Comparison of ENCODE assay signal across 4 fruit fly cellular contexts in genomic region chr3L:1319097-1319725, dm6.
TF ChIP-seq lines count a peak whose summit lies in the region.

No protein-coding gene starts in this region.

- peak; percentile 27 for TF ChIP-seq CTCF in whole organism, embryonic (GFP tag; optimal IDR thresholded peaks at IDR 0.05; lab: Kevin White, UChicago)

TF ChIP-seq in whole organism, embryonic, 481 proteins besides CTCF, POLR2A, EP300 and RAD21 (continues in another document):
- TF ChIP-seq jigr1 (GFP tag; IDR thresholded peaks at IDR 0.05; lab: Robert Waterston, UW) (0 out of 3 replicates have a peak, but pooled peaks have one; percentile 48), ewg (GFP tag; optimal IDR thresholded peaks at IDR 0.05; lab: Kevin White, UChicago) (peak; percentile 77), Nf-YA (GFP tag; IDR thresholded peaks at IDR 0.05; lab: Robert Waterston, UW) (peak; percentile 80), CG1529 (GFP tag; optimal IDR thresholded peaks at IDR 0.05; lab: Kevin White, UChicago) (peak; percentile 81), knrl (GFP tag; IDR thresholded peaks at IDR 0.05; lab: Robert Waterston, UW; ENCODE audit: partially characterized antibody) (no peak), CrebB (tag; optimal IDR thresholded peaks at IDR 0.05; lab: Kevin White, UChicago) (peak; percentile 58), Bdp1 (GFP tag; optimal IDR thresholded peaks at IDR 0.05; lab: Kevin White, UChicago) (peak; percentile 61), pzg (GFP tag; optimal IDR thresholded peaks at IDR 0.05; lab: Kevin White, UChicago) (no peak), CG17568 (GFP tag; optimal IDR thresholded peaks at IDR 0.05; lab: Kevin White, UChicago) (no peak), CG9609 (GFP tag; optimal IDR thresholded peaks at IDR 0.05; lab: Kevin White, UChicago) (peak; percentile 64), zfh2 (GFP tag; optimal IDR thresholded peaks at IDR 0.05; lab: Kevin White, UChicago) (peak; percentile 1), CG34422 (GFP tag; IDR thresholded peaks at IDR 0.05; lab: Robert Waterston, UW) (peak; percentile 87), CG7987 (GFP tag; optimal IDR thresholded peaks at IDR 0.05; lab: Kevin White, UChicago) (peak; percentile 5), bowl (GFP tag; IDR thresholded peaks at IDR 0.05; lab: Robert Waterston, UW) (peak; percentile 46; the same call in 1 of the 2 replicates), MBD-R2 (GFP tag; IDR thresholded peaks at IDR 0.05; lab: Robert Waterston, UW) (no peak), CG16863 (GFP tag; optimal IDR thresholded peaks at IDR 0.05; lab: Kevin White, UChicago) (peak; percentile 75), CG5180 (GFP tag; optimal IDR thresholded peaks at IDR 0.05; lab: Kevin White, UChicago) (peak; percentile 73), cg (GFP tag; optimal IDR thresholded peaks at IDR 0.05; lab: Kevin White, UChicago) (no peak), aop (GFP tag; IDR thresholded peaks at IDR 0.05; lab: Robert Waterston, UW) (peak; percentile 62; the same call in 1 of the 2 replicates), PHDP (tag; optimal IDR thresholded peaks at IDR 0.05; lab: Kevin White, UChicago) (peak; percentile 72), Hr39 (optimal IDR thresholded peaks at IDR 0.05; lab: Kevin White, UChicago) (no peak), CG30431 (GFP tag; optimal IDR thresholded peaks at IDR 0.05; lab: Kevin White, UChicago) (peak; percentile 42)

TF ChIP-seq in whole organism, prepupa, 60 proteins besides CTCF, POLR2A, EP300 and RAD21 (continues in another document):
- TF ChIP-seq Eip93F (GFP tag; optimal IDR thresholded peaks at IDR 0.05; lab: Kevin White, UChicago) (peak; percentile 97), CG8119 (GFP tag; IDR thresholded peaks at IDR 0.05; lab: Robert Waterston, UW) (peak; percentile 96), CG11762 (GFP tag; optimal IDR thresholded peaks at IDR 0.05; lab: Kevin White, UChicago; ENCODE audit: insufficient read depth) (peak; percentile 91), Ets21C (GFP tag; optimal IDR thresholded peaks at IDR 0.05; lab: Kevin White, UChicago) (peak; percentile 95), Smox (GFP tag; optimal IDR thresholded peaks at IDR 0.05; lab: Kevin White, UChicago) (peak; percentile 97), CG3919 (GFP tag; optimal IDR thresholded peaks at IDR 0.05; lab: Kevin White, UChicago) (peak; percentile 97), pdm3 (GFP tag; optimal IDR thresholded peaks at IDR 0.05; lab: Kevin White, UChicago) (peak; percentile 93), CG3032 (tag; optimal IDR thresholded peaks at IDR 0.05; lab: Kevin White, UChicago) (peak; percentile 81), fd59A (GFP tag; optimal IDR thresholded peaks at IDR 0.05; lab: Kevin White, UChicago) (peak; percentile 86), dsx (GFP tag; optimal IDR thresholded peaks at IDR 0.05; lab: Kevin White, UChicago; ENCODE audit: poor library complexity, severe bottlenecking) (peak; percentile 64), CG8319 (GFP tag; optimal IDR thresholded peaks at IDR 0.05; lab: Kevin White, UChicago) (peak; percentile 90), CG6163 (GFP tag; IDR thresholded peaks at IDR 0.05; lab: Robert Waterston, UW) (peak; percentile 97), CG7368 (GFP tag; optimal IDR thresholded peaks at IDR 0.05; lab: Kevin White, UChicago) (peak; percentile 91), CG11902 (GFP tag; optimal IDR thresholded peaks at IDR 0.05; lab: Kevin White, UChicago) (peak; percentile 91), CG16779 (tag; optimal IDR thresholded peaks at IDR 0.05; lab: Kevin White, UChicago) (peak; percentile 76), achi (GFP tag; optimal IDR thresholded peaks at IDR 0.05; lab: Kevin White, UChicago) (peak; percentile 96), OdsH (GFP tag; optimal IDR thresholded peaks at IDR 0.05; lab: Kevin White, UChicago) (peak; percentile 96), svp (GFP tag; lab: Kevin White, UChicago) (peak; percentile 99), CG32006 (GFP tag; optimal IDR thresholded peaks at IDR 0.05; lab: Kevin White, UChicago) (peak; percentile 97), eg (GFP tag; IDR thresholded peaks at IDR 0.05; lab: Robert Waterston, UW) (peak; percentile 92), Blimp-1 (GFP tag; optimal IDR thresholded peaks at IDR 0.05; lab: Kevin White, UChicago) (peak; percentile 89), vri (GFP tag; optimal IDR thresholded peaks at IDR 0.05; lab: Kevin White, UChicago) (peak; percentile 98), Lpt (GFP tag; optimal IDR thresholded peaks at IDR 0.05; lab: Kevin White, UChicago) (peak; percentile 94)

TF ChIP-seq in whole organism, pupa, 21 proteins besides CTCF, POLR2A, EP300 and RAD21:
- TF ChIP-seq CG10348 (GFP tag; IDR thresholded peaks at IDR 0.05; lab: Robert Waterston, UW) (no peak), fd96Ca (GFP tag; IDR thresholded peaks at IDR 0.05; lab: Robert Waterston, UW) (peak; percentile 94), CG8159 (tag; optimal IDR thresholded peaks at IDR 0.05; lab: Kevin White, UChicago) (peak; percentile 85), Pif1A (GFP tag; optimal IDR thresholded peaks at IDR 0.05; lab: Kevin White, UChicago) (peak; percentile 95), CG12605 (GFP tag; IDR thresholded peaks at IDR 0.05; lab: Robert Waterston, UW) (peak; percentile 91), CG4496 (GFP tag; IDR thresholded peaks at IDR 0.05; lab: Robert Waterston, UW) (peak; percentile 96), EcR (GFP tag; optimal IDR thresholded peaks at IDR 0.05; lab: Kevin White, UChicago) (peak; percentile 8), CG32121 (GFP tag; IDR thresholded peaks at IDR 0.05; lab: Robert Waterston, UW) (peak; percentile 84), gl (tag; optimal IDR thresholded peaks at IDR 0.05; lab: Kevin White, UChicago) (peak; percentile 79), D1 (tag; optimal IDR thresholded peaks at IDR 0.05; lab: Kevin White, UChicago) (no peak), CG17806 (tag; optimal IDR thresholded peaks at IDR 0.05; lab: Kevin White, UChicago) (peak; percentile 92), Ets98B (GFP tag; IDR thresholded peaks at IDR 0.05; lab: Robert Waterston, UW) (peak; percentile 93), Snoo (tag; optimal IDR thresholded peaks at IDR 0.05; lab: Kevin White, UChicago) (peak; percentile 96), Pif1B (GFP tag; optimal IDR thresholded peaks at IDR 0.05; lab: Kevin White, UChicago) (peak; percentile 97), CG9948 (tag; optimal IDR thresholded peaks at IDR 0.05; lab: Kevin White, UChicago) (peak; percentile 94), CG14655 (GFP tag; optimal IDR thresholded peaks at IDR 0.05; lab: Kevin White, UChicago) (peak; percentile 97), rn (GFP tag; IDR thresholded peaks at IDR 0.05; lab: Robert Waterston, UW) (peak; percentile 83), CG34367 (tag; optimal IDR thresholded peaks at IDR 0.05; lab: Kevin White, UChicago) (peak; percentile 88), CG8301 (tag; optimal IDR thresholded peaks at IDR 0.05; lab: Kevin White, UChicago) (peak; percentile 97), CG15710 (tag; optimal IDR thresholded peaks at IDR 0.05; lab: Kevin White, UChicago) (peak; percentile 79), CG13204 (GFP tag; optimal IDR thresholded peaks at IDR 0.05; lab: Kevin White, UChicago) (peak; percentile 68)
TF ChIP-seq in whole organism, pupa: peak in this region for 19.

TF ChIP-seq in whole organism, wandering third instar larva, 38 proteins besides CTCF, POLR2A, EP300 and RAD21 (continues in another document):
- peak; percentile 86 for TF ChIP-seq CG9705 (GFP tag; optimal IDR thresholded peaks at IDR 0.05; lab: Kevin White, UChicago)
- TF ChIP-seq HLH106 (tag; optimal IDR thresholded peaks at IDR 0.05; lab: Kevin White, UChicago): peak; percentile 96
- peak; percentile 93 to 98 for TF ChIP-seq foxo (GFP tag; optimal IDR thresholded peaks at IDR 0.05; lab: Kevin White, UChicago)
- no peak for TF ChIP-seq jim (GFP tag; optimal IDR thresholded peaks at IDR 0.05; lab: Kevin White, UChicago)
- peak; percentile 94 for TF ChIP-seq CG32264 (GFP tag; optimal IDR thresholded peaks at IDR 0.05; lab: Kevin White, UChicago)
- TF ChIP-seq dmrt93B (GFP tag; optimal IDR thresholded peaks at IDR 0.05; lab: Kevin White, UChicago): peak; percentile 92
- peak; percentile 98 for TF ChIP-seq ey (GFP tag; optimal IDR thresholded peaks at IDR 0.05; lab: Kevin White, UChicago)
- peak; percentile 96 for TF ChIP-seq psq (GFP tag; optimal IDR thresholded peaks at IDR 0.05; lab: Kevin White, UChicago)
- no peak for TF ChIP-seq Hr78 (GFP tag; optimal IDR thresholded peaks at IDR 0.05; lab: Kevin White, UChicago)
- peak; percentile 97 for TF ChIP-seq woc (GFP tag; optimal IDR thresholded peaks at IDR 0.05; lab: Kevin White, UChicago)
- no peak for TF ChIP-seq sage (GFP tag; optimal IDR thresholded peaks at IDR 0.05; lab: Kevin White, UChicago)
- no peak for TF ChIP-seq usp (GFP tag; optimal IDR thresholded peaks at IDR 0.05; lab: Kevin White, UChicago)
- TF ChIP-seq fru (GFP tag; optimal IDR thresholded peaks at IDR 0.05; lab: Kevin White, UChicago): peak; percentile 98
- TF ChIP-seq pan (optimal IDR thresholded peaks at IDR 0.05; lab: Kevin White, UChicago): no peak
- no peak for TF ChIP-seq CrebA (GFP tag; optimal IDR thresholded peaks at IDR 0.05; lab: Kevin White, UChicago; ENCODE audit: borderline replicate concordance)
- TF ChIP-seq br (GFP tag; optimal IDR thresholded peaks at IDR 0.05; lab: Kevin White, UChicago): peak; percentile 98
- TF ChIP-seq Mio (GFP tag; optimal IDR thresholded peaks at IDR 0.05; lab: Kevin White, UChicago): peak; percentile 77
- no peak for TF ChIP-seq dl (GFP tag; optimal IDR thresholded peaks at IDR 0.05; lab: Kevin White, UChicago; ENCODE audit: insufficient read depth in 1 of 2, partially characterized antibody in 2 of 2)
- peak; percentile 76 for TF ChIP-seq GATAd (GFP tag; optimal IDR thresholded peaks at IDR 0.05; lab: Kevin White, UChicago)
- no peak for TF ChIP-seq N (GFP tag; optimal IDR thresholded peaks at IDR 0.05; lab: Kevin White, UChicago)
- TF ChIP-seq Sp1 (GFP tag; optimal IDR thresholded peaks at IDR 0.05; lab: Kevin White, UChicago): peak; percentile 97
- TF ChIP-seq Hnf4 (GFP tag; optimal IDR thresholded peaks at IDR 0.05; lab: Kevin White, UChicago): peak; percentile 97
- no peak for TF ChIP-seq tai (GFP tag; optimal IDR thresholded peaks at IDR 0.05; lab: Kevin White, UChicago)
- peak; percentile 97 for TF ChIP-seq rgr (GFP tag; optimal IDR thresholded peaks at IDR 0.05; lab: Kevin White, UChicago)
- no peak for TF ChIP-seq Abd-B (GFP tag; optimal IDR thresholded peaks at IDR 0.05; lab: Kevin White, UChicago)
- TF ChIP-seq OdsH (GFP tag; optimal IDR thresholded peaks at IDR 0.05; lab: Kevin White, UChicago): peak; percentile 97
- TF ChIP-seq Vsx2 (GFP tag; optimal IDR thresholded peaks at IDR 0.05; lab: Kevin White, UChicago; ENCODE audit: partially characterized antibody): no peak
- peak; percentile 98 for TF ChIP-seq h (GFP tag; optimal IDR thresholded peaks at IDR 0.05; lab: Kevin White, UChicago)
- TF ChIP-seq Hr83 (GFP tag; optimal IDR thresholded peaks at IDR 0.05; lab: Kevin White, UChicago; ENCODE audit: poor library complexity, severe bottlenecking): peak; percentile 83
- TF ChIP-seq dsf (GFP tag; optimal IDR thresholded peaks at IDR 0.05; lab: Kevin White, UChicago; ENCODE audit: borderline replicate concordance): peak; percentile 88
- TF ChIP-seq Dif (GFP tag; optimal IDR thresholded peaks at IDR 0.05; lab: Kevin White, UChicago; ENCODE audit: partially characterized antibody): peak; percentile 38

Comparison
In these comparisons a context has a peak if more than half of its experiments do, and no peak if none do; other contexts are left out.
1. Of the 7 proteins assayed by ChIP-seq in both whole organism, embryonic and whole organism, prepupa: peak only in whole organism, embryonic: none; only in whole organism, prepupa: CG16779, CG6854, Hr39 and Lpt; in both: Blimp-1, Gug and Sox102F; in neither: 0.